Fruit fly (Drosophila melanogaster): ENCODE results near the gene sens.

Gene sens

dm6 chr3L:13412886-13413224 lies 11.9 kb upstream of the sens start:
- no peak for TF ChIP-seq CG17801 (GFP tag; optimal IDR thresholded peaks at IDR 0.05; ENCODE audit: partially characterized antibody)

- TF ChIP-seq CG17801 (GFP tag; optimal IDR thresholded peaks at IDR 0.05; ENCODE audit: partially characterized antibody), result no peak
These were observed 11.4 kb upstream of the sens start, which contains the start of the genes CG10222 and flr for dm6 chr3L:13412200-13412885. CG10222 (minus strand) TSS chr3L:13412453. flr (plus strand) TSS chr3L:13412843.

dm6 chr3L:13410999-13411398 lies 10.1 kb upstream of the sens start:
- no peak for TF ChIP-seq CG17801 (GFP tag; optimal IDR thresholded peaks at IDR 0.05; ENCODE audit: partially characterized antibody)

DNA sequence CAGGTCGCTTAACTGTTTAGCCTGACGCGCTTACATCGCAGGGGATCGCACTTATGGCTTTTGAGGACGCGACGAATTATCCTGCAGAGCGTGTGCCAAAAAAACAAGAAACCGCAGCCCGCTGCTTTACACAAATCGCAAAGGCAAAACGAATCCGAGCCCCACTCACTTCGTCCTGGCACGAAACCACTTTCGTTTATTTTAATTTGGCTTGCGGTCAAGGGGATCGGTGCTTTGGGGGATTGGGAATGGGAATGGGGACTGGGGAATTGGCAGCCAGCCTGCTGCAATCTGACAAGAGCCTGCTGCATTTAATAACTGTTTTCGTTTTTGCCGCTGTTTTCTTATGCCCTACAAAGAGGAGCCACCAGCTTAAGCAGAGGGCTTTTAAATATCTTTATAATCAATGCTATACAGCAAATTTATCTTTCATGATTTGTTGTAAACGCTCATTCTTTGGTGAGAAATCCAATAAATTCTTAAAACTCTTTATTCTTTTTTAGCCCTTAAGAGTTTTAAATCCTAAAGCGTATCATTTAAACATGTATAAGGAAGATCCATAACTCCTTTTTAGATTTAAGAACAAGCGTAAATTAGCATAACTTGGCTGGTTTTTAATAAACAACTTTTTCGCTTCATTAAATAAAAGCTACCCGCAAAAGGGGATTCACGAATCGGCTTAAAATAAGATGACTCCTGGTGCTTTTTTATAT lies 9.0 kb upstream of the sens start:
- TF ChIP-seq CG17801 (GFP tag; optimal IDR thresholded peaks at IDR 0.05; ENCODE audit: partially characterized antibody), result no peak

DNA sequence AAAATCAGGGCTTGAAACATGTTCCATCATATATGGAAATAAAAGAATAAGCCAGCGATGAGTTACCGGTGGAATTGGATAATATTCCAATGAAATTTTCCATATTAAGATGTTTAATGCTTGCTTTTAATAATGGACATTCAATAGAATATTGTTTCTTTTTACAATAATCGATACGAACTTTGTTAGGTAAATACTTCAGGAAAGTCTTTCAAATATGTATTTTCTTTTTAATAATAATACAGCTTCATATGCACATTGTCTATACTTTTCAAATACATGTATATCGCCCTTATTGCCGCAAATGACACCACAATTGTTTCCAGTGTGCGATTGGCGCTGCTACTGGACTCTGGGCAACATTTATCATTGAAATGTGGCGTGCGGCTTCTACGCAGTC lies 5.9 kb upstream of the sens start:
- no peak for TF ChIP-seq CG17801 (GFP tag; optimal IDR thresholded peaks at IDR 0.05; ENCODE audit: partially characterized antibody)

dm6 chr3L:13403141-13403867 lies 2.4 kb upstream of the sens start:
- TF ChIP-seq CG17801 (GFP tag; optimal IDR thresholded peaks at IDR 0.05; ENCODE audit: partially characterized antibody), result no peak

DNA sequence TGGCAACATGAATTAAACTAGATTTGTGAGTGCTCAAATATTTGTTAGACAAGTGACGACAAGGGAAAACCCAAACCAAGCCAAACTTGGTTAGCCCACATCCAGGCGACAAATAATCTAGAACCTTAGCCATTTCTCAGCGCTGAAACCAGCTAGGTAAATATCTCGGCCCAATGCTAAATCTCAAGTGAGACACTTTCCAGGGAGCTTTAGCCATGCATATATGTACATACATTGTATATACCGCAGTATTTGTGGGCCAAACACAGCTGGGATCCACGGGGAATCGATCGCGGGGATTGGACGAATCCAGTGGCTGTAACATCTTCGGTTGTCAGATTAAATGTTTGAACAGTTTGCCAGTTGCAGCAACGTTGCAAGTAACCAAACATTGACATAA lies 3.3 kb downstream of the sens start:
- no peak for TF ChIP-seq CG17801 (GFP tag; optimal IDR thresholded peaks at IDR 0.05; ENCODE audit: partially characterized antibody)

DNA sequence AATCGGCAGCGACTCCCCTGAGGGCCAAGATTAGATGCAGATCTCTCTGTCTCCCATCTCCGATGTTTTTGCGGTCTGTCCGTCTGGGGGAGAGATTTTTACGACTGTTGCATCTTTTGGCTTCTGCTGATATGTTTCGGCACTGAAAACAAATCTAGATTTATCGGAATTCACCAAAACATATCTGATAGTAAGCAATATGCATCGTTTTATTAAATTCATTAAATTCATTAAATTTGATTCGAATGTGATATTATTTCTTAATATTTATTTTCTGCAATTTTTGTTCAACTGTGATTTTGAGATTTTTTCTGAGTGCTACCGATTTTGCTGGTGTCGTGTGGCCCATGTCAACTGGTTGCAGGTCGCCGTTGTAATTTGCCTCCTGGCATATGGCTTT lies 7.4 kb downstream of the sens start:
- TF ChIP-seq CG17801 (GFP tag; optimal IDR thresholded peaks at IDR 0.05; ENCODE audit: partially characterized antibody), result no peak

DNA sequence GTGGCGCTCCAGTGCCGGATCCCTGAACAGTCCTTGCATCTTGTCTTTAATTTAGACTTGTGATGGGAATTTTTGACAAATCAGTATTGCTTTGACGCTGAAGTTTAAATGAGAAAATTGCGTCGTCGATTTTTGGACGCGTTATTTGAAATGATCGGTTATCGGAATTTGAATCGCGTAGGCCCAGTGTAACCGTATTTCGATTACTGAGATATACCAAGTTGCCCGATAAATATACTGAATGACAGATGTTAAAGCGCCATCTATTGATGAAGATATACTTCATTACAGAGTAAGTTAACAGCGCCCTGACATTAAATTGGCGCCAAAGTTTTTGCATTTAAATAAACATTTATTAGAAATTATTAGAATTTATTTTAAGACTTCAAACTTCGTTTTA lies 11.1 kb downstream of the sens start, which contains the start of gene Poc1:
Poc1 (minus strand) TSS at position 173 of the 400 bp plus-strand sequence.
- no peak for TF ChIP-seq CG17801 (GFP tag; optimal IDR thresholded peaks at IDR 0.05; ENCODE audit: partially characterized antibody)

- no peak for TF ChIP-seq CG17801 (GFP tag; optimal IDR thresholded peaks at IDR 0.05; ENCODE audit: partially characterized antibody)
These were observed 13.3 kb downstream of the sens start, which contains the start of gene CG10171 for dm6 chr3L:13387608-13388007. CG10171 (minus strand) TSS chr3L:13387907.

DNA sequence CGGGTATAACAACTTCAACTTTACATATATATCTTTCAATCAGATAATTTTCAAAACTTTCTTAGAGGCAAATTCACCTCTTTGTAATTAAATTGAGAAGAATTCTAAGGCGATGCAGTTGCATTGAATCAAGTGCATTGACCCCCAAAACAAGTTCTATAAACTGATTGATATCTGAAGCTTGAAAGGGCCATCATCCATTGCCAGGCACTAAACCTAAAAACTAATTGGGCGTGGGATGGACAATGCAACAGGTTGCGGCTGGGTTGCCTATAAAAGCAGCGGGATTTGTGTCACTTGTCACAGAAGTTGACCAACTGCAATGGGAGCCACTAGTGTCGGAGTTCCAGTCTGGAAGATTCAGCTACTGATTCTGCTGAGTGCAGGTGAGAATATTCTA lies 16.4 kb downstream of the sens start, which contains the start of gene CG14110:
CG14110 (plus strand) TSS at position 301 of the 400 bp plus-strand sequence.
- TF ChIP-seq CG17801 (GFP tag; optimal IDR thresholded peaks at IDR 0.05; ENCODE audit: partially characterized antibody), result no peak

- no peak for TF ChIP-seq CG17801 (GFP tag; optimal IDR thresholded peaks at IDR 0.05; ENCODE audit: partially characterized antibody)
These were observed 18.7 kb downstream of the sens start, which contains the start of gene ImpL1 for dm6 chr3L:13382061-13382815. ImpL1 (plus strand) TSS chr3L:13382765.

DNA sequence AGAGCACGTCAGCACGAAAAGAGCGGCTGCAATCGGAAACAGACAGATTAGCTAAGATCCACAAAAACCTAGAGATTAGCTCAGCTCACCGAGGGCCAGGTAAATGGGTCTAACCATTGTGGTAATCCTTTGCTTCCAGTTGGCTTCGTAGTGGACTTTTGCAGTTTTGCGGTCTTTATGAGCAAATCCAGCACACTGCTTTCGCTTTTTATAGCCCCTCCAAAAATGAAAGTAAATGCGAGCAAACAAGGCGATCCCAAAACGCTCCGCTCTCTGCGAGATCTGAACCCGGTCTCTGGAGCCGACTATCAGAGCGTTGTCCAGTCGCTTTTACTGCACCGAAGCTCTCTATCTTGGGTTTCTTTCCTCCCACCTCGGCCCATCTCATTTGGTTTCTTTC lies 19.8 kb downstream of the sens start, which contains the start of gene CG14107:
CG14107 (minus strand) TSS at position 187 of the 400 bp plus-strand sequence.
- no peak for TF ChIP-seq CG17801 (GFP tag; optimal IDR thresholded peaks at IDR 0.05; ENCODE audit: partially characterized antibody)

DNA sequence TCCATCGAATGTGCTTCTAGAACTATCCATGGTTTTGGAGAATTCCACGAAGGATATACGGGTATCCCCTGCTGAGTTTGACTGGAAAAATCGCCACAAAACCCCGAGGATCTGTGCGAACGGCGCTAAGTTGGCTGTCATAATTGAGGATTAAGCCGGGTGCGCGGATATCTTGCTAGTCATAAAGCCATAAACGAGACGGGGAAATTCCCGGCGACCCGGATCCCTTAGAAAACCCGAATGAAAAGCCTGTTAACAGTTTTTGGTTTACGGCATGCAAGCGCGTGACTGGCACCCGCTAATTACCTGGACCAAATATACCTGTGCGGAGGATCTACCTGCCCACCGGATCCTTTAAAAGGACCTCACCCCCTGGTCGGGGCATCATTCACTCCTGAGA lies 22.7 kb downstream of the sens start, which contains the start of gene SNCF:
SNCF (plus strand) TSS at position 382 of the 400 bp plus-strand sequence.
- no peak for TF ChIP-seq CG17801 (GFP tag; optimal IDR thresholded peaks at IDR 0.05; ENCODE audit: partially characterized antibody)

dm6 chr3L:13377657-13378056 lies 23.3 kb downstream of the sens start, which contains the start of gene CG14111:
CG14111 (plus strand) TSS chr3L:13377957.
- no peak for TF ChIP-seq CG17801 (GFP tag; optimal IDR thresholded peaks at IDR 0.05; ENCODE audit: partially characterized antibody)

All from ovary, adult (tissue).